Fruit fly (Drosophila melanogaster): ENCODE measurements around the gene CG43075.

DNA sequence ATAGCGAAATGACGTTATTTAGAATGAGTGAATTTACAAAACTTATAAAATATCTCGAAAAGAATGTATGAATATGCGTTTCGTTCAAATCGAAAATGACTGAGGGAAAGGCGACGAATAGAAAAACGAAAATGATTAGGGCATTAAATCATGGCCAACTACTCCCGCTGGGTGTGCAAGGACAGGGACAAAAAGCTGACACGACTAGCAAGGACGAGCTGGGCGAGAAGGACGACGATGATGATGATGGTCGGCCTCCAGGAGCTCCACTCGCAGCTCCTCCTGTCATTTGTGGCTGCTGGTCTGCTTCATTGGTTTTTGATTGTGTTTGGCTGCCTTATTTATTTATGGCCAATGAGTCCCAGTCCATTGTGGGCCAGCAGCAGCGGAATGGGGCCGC, 2.5 kb upstream of the CG43075 start, which contains the start of gene CG43076:
- no peak for TF ChIP-seq Crg-1 (GFP tag; optimal IDR thresholded peaks at IDR 0.05)
- no peak for TF ChIP-seq Hr96 (GFP tag; optimal IDR thresholded peaks at IDR 0.05)
- TF ChIP-seq cic (GFP tag; optimal IDR thresholded peaks at IDR 0.05) = no peak
- TF ChIP-seq CG12768 (GFP tag; optimal IDR thresholded peaks at IDR 0.05) = no peak
- TF ChIP-seq tj (GFP tag; optimal IDR thresholded peaks at IDR 0.05) = no peak
- TF ChIP-seq Mnt (GFP tag; optimal IDR thresholded peaks at IDR 0.05) = no peak
- no peak for TF ChIP-seq CG1620 (GFP tag; optimal IDR thresholded peaks at IDR 0.05)
- no peak for TF ChIP-seq CG33017 (tag; optimal IDR thresholded peaks at IDR 0.05)

Data from whole organism, adult.